Worm (Caenorhabditis elegans): ENCODE results near the gene K09A11.1.

Gene K09A11.1

DNA sequence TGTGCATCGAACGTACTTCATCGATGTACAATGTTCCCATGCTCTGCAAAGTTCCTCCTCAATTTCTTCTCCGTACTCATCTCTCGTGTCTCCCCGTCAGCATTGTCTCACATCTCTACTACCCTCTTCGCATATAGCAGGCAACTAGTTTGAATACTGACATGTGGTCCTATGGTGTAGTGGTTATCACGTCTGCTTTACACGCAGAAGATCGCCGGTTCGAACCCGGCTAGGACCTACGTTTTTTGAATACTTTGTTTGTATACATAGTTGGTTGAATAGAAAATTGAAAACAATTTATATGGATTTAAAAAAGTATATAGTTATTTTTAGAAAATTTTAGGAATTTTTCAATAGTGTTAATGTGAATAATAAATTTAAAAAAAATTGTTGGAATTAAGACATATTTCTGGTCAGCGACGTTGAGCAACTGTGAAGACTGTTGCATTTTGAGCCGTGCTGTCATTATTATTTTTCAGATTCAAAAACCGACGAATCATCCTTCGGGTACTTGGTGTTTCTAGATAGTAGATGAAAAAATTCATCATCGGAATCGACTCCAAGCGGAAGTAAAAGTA is 44.7 kb downstream of the K09A11.1 start (continued):
- TF ChIP-seq ZK185.1 (tag; optimal IDR thresholded peaks at IDR 0.05; ENCODE audit: poor library complexity, severe bottlenecking) (peak; percentile 94), attf-6 (GFP tag; IDR thresholded peaks at IDR 0.05) (peak; percentile 65), ztf-6 (GFP tag; IDR thresholded peaks at IDR 0.05) (no peak), tbp1 (GFP tag; optimal IDR thresholded peaks at IDR 0.05) (peak; percentile 99), F22D6.2 (tag; optimal IDR thresholded peaks at IDR 0.05) (peak; percentile 73), Y67H2A.10 (GFP tag; conservative IDR thresholded peaks at IDR 0.05) (no peak), B0336.3 (GFP tag; IDR thresholded peaks at IDR 0.05) (no peak; the same call in 1 of the 2 replicates), zfh-2 (GFP tag; conservative IDR thresholded peaks at IDR 0.05) (no peak), ztf-28 (GFP tag; IDR thresholded peaks at IDR 0.05) (peak; percentile 64; the same call in 1 of the 2 replicates), akir-1 (GFP tag; optimal IDR thresholded peaks at IDR 0.05) (no peak), fkh-3 (tag; optimal IDR thresholded peaks at IDR 0.05) (peak; percentile 95), repo-1 (tag; optimal IDR thresholded peaks at IDR 0.05) (no peak), somi-1 (GFP tag; optimal IDR thresholded peaks at IDR 0.05) (peak; percentile 83), nhr-120 (GFP tag; IDR thresholded peaks at IDR 0.05) (0 out of 2 replicates have a peak, but pooled peaks have one; percentile 47), pbrm-1 (GFP tag; IDR thresholded peaks at IDR 0.05) (peak; percentile 89), efl-1 (GFP tag; optimal IDR thresholded peaks at IDR 0.05) (no peak), hlh-26 (GFP tag; conservative IDR thresholded peaks at IDR 0.05) (0 out of 2 replicates have a peak, but pooled peaks have one; percentile 33), mcd-1 (GFP tag; IDR thresholded peaks at IDR 0.05) (no peak; the same call in none of the 2 replicates), mes-4 (tag; optimal IDR thresholded peaks at IDR 0.05) (peak; percentile 85), snpc-1.3 (tag; optimal IDR thresholded peaks at IDR 0.05; ENCODE audit: insufficient read depth) (peak; percentile 91), ceh-100 (GFP tag; IDR thresholded peaks at IDR 0.05) (peak; percentile 56), dox-1 (GFP tag; IDR thresholded peaks at IDR 0.05) (peak; percentile 89; the same call in 1 of the 2 replicates), sea-2 (GFP tag; IDR thresholded peaks at IDR 0.05) (no peak), F57A8.1 (GFP tag; optimal IDR thresholded peaks at IDR 0.05) (peak; percentile 82), lin-35 (GFP tag; optimal IDR thresholded peaks at IDR 0.05) (peak in 2 of 3 experiments; percentile 1 to 83), sptf-2 (GFP tag; optimal IDR thresholded peaks at IDR 0.05) (peak; percentile 90), mxl-1 (tag; optimal IDR thresholded peaks at IDR 0.05) (peak; percentile 93), ztf-18 (tag; optimal IDR thresholded peaks at IDR 0.05) (peak; percentile 77), nhr-27 (tag; optimal IDR thresholded peaks at IDR 0.05) (peak; percentile 86), egl-44 (GFP tag; IDR thresholded peaks at IDR 0.05) (peak; percentile 91; the same call in 1 of the 2 replicates), tbx-9 (tag; optimal IDR thresholded peaks at IDR 0.05; ENCODE audit: borderline replicate concordance) (peak; percentile 72), Y95B8A.8 (GFP tag; IDR thresholded peaks at IDR 0.05) (peak; percentile 79), hmg-20 (GFP tag; IDR thresholded peaks at IDR 0.05) (peak; percentile 89), K11D2.4 (GFP tag; IDR thresholded peaks at IDR 0.05) (peak; percentile 82), lin-54 (GFP tag; optimal IDR thresholded peaks at IDR 0.05) (no peak), aptf-2 (GFP tag; conservative IDR thresholded peaks at IDR 0.05) (no peak), ama-1 (optimal IDR thresholded peaks at IDR 0.05) (no peak), ama-1 (GFP tag; optimal IDR thresholded peaks at IDR 0.05) (peak in 1 of 2 experiments; percentile 91), snpc-1.1 (tag; optimal IDR thresholded peaks at IDR 0.05; ENCODE audit: insufficient read depth) (peak; percentile 81), B0035.1 (tag; optimal IDR thresholded peaks at IDR 0.05) (peak; percentile 89), let-526 (GFP tag; IDR thresholded peaks at IDR 0.05) (0 out of 2 replicates have a peak, but pooled peaks have one; percentile 78), dpl-1 (GFP tag; optimal IDR thresholded peaks at IDR 0.05) (peak; percentile 12), egl-18 (GFP tag; IDR thresholded peaks at IDR 0.05) (peak; percentile 79; the same call in 1 of the 2 replicates), hmg-1.2 (GFP tag; IDR thresholded peaks at IDR 0.05) (peak; percentile 87), cebp-2 (GFP tag; IDR thresholded peaks at IDR 0.05) (peak; percentile 90), attf-5 (GFP tag; optimal IDR thresholded peaks at IDR 0.05) (peak; percentile 81), hsf-1 (GFP tag; IDR thresholded peaks at IDR 0.05) (no peak), Y53F4B.3 (GFP tag; IDR thresholded peaks at IDR 0.05) (peak; percentile 65)

Data from whole organism, young adult.